In genomic region chr3L:9695647-9696046, dm6 we compare ENCODE assay signal across 1 fruit fly cellular context.
A peak's percentile ranks its signal among the peaks of the same experiment; 100 is the strongest.
TF ChIP-seq lines count a peak whose summit lies in the region.

No protein-coding gene starts in this region.

TF ChIP-seq in whole organism, embryonic, 481 proteins besides CTCF, POLR2A, EP300 and RAD21 (continued from another document):
- peak; percentile 66 for TF ChIP-seq dmrt99B (tag; optimal IDR thresholded peaks at IDR 0.05; lab: Kevin White, UChicago)
- peak; percentile 62 for TF ChIP-seq CG11504 (tag; optimal IDR thresholded peaks at IDR 0.05; lab: Kevin White, UChicago)
- TF ChIP-seq CG2129 (GFP tag; IDR thresholded peaks at IDR 0.05; lab: Robert Waterston, UW; ENCODE audit: partially characterized antibody): no peak
- TF ChIP-seq fd3F (GFP tag; optimal IDR thresholded peaks at IDR 0.05; lab: Kevin White, UChicago): peak; percentile 14
- TF ChIP-seq CG13775 (GFP tag; optimal IDR thresholded peaks at IDR 0.05; lab: Kevin White, UChicago): peak; percentile 12
- TF ChIP-seq Eip74EF (GFP tag; optimal IDR thresholded peaks at IDR 0.05; lab: Kevin White, UChicago): peak in 1 of 2 experiments; percentile 33
- peak; percentile 20 for TF ChIP-seq org-1 (GFP tag; optimal IDR thresholded peaks at IDR 0.05; lab: Kevin White, UChicago)
- no peak for TF ChIP-seq Usf (GFP tag; optimal IDR thresholded peaks at IDR 0.05; lab: Kevin White, UChicago)
- peak; percentile 47 for TF ChIP-seq CG17359 (tag; optimal IDR thresholded peaks at IDR 0.05; lab: Kevin White, UChicago)
- no peak for TF ChIP-seq luna (GFP tag; optimal IDR thresholded peaks at IDR 0.05; lab: Kevin White, UChicago)
- TF ChIP-seq NfI (GFP tag; optimal IDR thresholded peaks at IDR 0.05; lab: Kevin White, UChicago): peak; percentile 30
- TF ChIP-seq Dll (GFP tag; IDR thresholded peaks at IDR 0.05; lab: Robert Waterston, UW; ENCODE audit: partially characterized antibody): no peak
- TF ChIP-seq ac (GFP tag; optimal IDR thresholded peaks at IDR 0.05; lab: Kevin White, UChicago): no peak
- no peak for TF ChIP-seq B-H1 (GFP tag; IDR thresholded peaks at IDR 0.05; lab: Robert Waterston, UW)
- peak; percentile 28 for TF ChIP-seq ATbp (GFP tag; optimal IDR thresholded peaks at IDR 0.05; lab: Kevin White, UChicago)
- TF ChIP-seq Pdp1 (GFP tag; optimal IDR thresholded peaks at IDR 0.05; lab: Kevin White, UChicago): peak; percentile 3 to 6
- peak; percentile 44 for TF ChIP-seq bcd (GFP tag; optimal IDR thresholded peaks at IDR 0.05; lab: Kevin White, UChicago)
- TF ChIP-seq phol (tag; optimal IDR thresholded peaks at IDR 0.05; lab: Kevin White, UChicago): peak; percentile 41
- TF ChIP-seq dysf (GFP tag; IDR thresholded peaks at IDR 0.05; lab: Robert Waterston, UW): peak; percentile 47; the same call in 1 of the 3 replicates
- 0 out of 2 replicates have a peak, but pooled peaks have one; percentile 16 for TF ChIP-seq CG6272 (GFP tag; IDR thresholded peaks at IDR 0.05; lab: Robert Waterston, UW)
- peak; percentile 64 for TF ChIP-seq grau (tag; optimal IDR thresholded peaks at IDR 0.05; lab: Kevin White, UChicago)
- TF ChIP-seq CG7372 (GFP tag; IDR thresholded peaks at IDR 0.05; lab: Robert Waterston, UW): no peak
- TF ChIP-seq CG31388 (GFP tag; optimal IDR thresholded peaks at IDR 0.05; lab: Kevin White, UChicago): no peak
- TF ChIP-seq Sox100B (GFP tag; optimal IDR thresholded peaks at IDR 0.05; lab: Kevin White, UChicago): peak; percentile 22
- TF ChIP-seq CG30403 (GFP tag; optimal IDR thresholded peaks at IDR 0.05; lab: Kevin White, UChicago): peak; percentile 49
- no peak for TF ChIP-seq fru (optimal IDR thresholded peaks at IDR 0.05; lab: Kevin White, UChicago)
- TF ChIP-seq lmd (GFP tag; IDR thresholded peaks at IDR 0.05; lab: Robert Waterston, UW): peak; percentile 21; the same call in 1 of the 2 replicates
- TF ChIP-seq Sox102F (GFP tag; optimal IDR thresholded peaks at IDR 0.05; lab: Kevin White, UChicago): peak; percentile 68
- TF ChIP-seq CG10267 (tag; optimal IDR thresholded peaks at IDR 0.05; lab: Kevin White, UChicago): peak; percentile 13
- no peak for TF ChIP-seq D (optimal IDR thresholded peaks at IDR 0.05; lab: Kevin White, UChicago)
- no peak for TF ChIP-seq D (GFP tag; optimal IDR thresholded peaks at IDR 0.05; lab: Kevin White, UChicago)
- TF ChIP-seq CG4424 (GFP tag; optimal IDR thresholded peaks at IDR 0.05; lab: Kevin White, UChicago): peak; percentile 14
- TF ChIP-seq CG17829 (tag; optimal IDR thresholded peaks at IDR 0.05; lab: Kevin White, UChicago): peak; percentile 12
- TF ChIP-seq zfh2 (GFP tag; optimal IDR thresholded peaks at IDR 0.05; lab: Kevin White, UChicago): no peak
- TF ChIP-seq Sry-δ (GFP tag; optimal IDR thresholded peaks at IDR 0.05; lab: Kevin White, UChicago): no peak
- TF ChIP-seq az2 (GFP tag; optimal IDR thresholded peaks at IDR 0.05; lab: Kevin White, UChicago): peak; percentile 4
- TF ChIP-seq CG6765 (GFP tag; optimal IDR thresholded peaks at IDR 0.05; lab: Kevin White, UChicago): peak; percentile 6
- TF ChIP-seq Meics (GFP tag; optimal IDR thresholded peaks at IDR 0.05; lab: Kevin White, UChicago): peak; percentile 41
- TF ChIP-seq Awh (GFP tag; IDR thresholded peaks at IDR 0.05; lab: Robert Waterston, UW): no peak
- TF ChIP-seq CG8089 (GFP tag; optimal IDR thresholded peaks at IDR 0.05; lab: Kevin White, UChicago): no peak
- peak; percentile 24 for TF ChIP-seq CG6689 (GFP tag; IDR thresholded peaks at IDR 0.05; lab: Robert Waterston, UW)
- TF ChIP-seq CG2202 (tag; optimal IDR thresholded peaks at IDR 0.05; lab: Kevin White, UChicago): no peak
- peak; percentile 11 for TF ChIP-seq Deaf1 (tag; optimal IDR thresholded peaks at IDR 0.05; lab: Kevin White, UChicago)
- TF ChIP-seq Six4 (GFP tag; optimal IDR thresholded peaks at IDR 0.05; lab: Kevin White, UChicago): no peak
- peak; percentile 63 for TF ChIP-seq CG2712 (tag; optimal IDR thresholded peaks at IDR 0.05; lab: Kevin White, UChicago)
- TF ChIP-seq bsh (GFP tag; optimal IDR thresholded peaks at IDR 0.05; lab: Kevin White, UChicago): peak in 1 of 2 experiments; percentile 21
- no peak for TF ChIP-seq Dek (tag; optimal IDR thresholded peaks at IDR 0.05; lab: Kevin White, UChicago)
- TF ChIP-seq trem (tag; optimal IDR thresholded peaks at IDR 0.05; lab: Kevin White, UChicago): no peak
- no peak for TF ChIP-seq CG11456 (GFP tag; IDR thresholded peaks at IDR 0.05; lab: Robert Waterston, UW)
- no peak for TF ChIP-seq Hsf (GFP tag; optimal IDR thresholded peaks at IDR 0.05; lab: Kevin White, UChicago)
- TF ChIP-seq Hr51 (GFP tag; optimal IDR thresholded peaks at IDR 0.05; lab: Kevin White, UChicago): peak in 1 of 2 experiments; percentile 75
- no peak for TF ChIP-seq ap (GFP tag; IDR thresholded peaks at IDR 0.05; lab: Robert Waterston, UW)
- no peak for TF ChIP-seq Hey (tag; optimal IDR thresholded peaks at IDR 0.05; lab: Kevin White, UChicago)
- no peak for TF ChIP-seq Antp (GFP tag; optimal IDR thresholded peaks at IDR 0.05; lab: Kevin White, UChicago)
- peak; percentile 6 for TF ChIP-seq Vsx1 (GFP tag; optimal IDR thresholded peaks at IDR 0.05; lab: Kevin White, UChicago)
- TF ChIP-seq CG8281 (tag; optimal IDR thresholded peaks at IDR 0.05; lab: Kevin White, UChicago): peak; percentile 16
- no peak for TF ChIP-seq MTF-1 (GFP tag; optimal IDR thresholded peaks at IDR 0.05; lab: Kevin White, UChicago; ENCODE audit: borderline replicate concordance)
- TF ChIP-seq chm (GFP tag; IDR thresholded peaks at IDR 0.05; lab: Robert Waterston, UW): no peak
- peak; percentile 5 for TF ChIP-seq sd (tag; optimal IDR thresholded peaks at IDR 0.05; lab: Kevin White, UChicago)
- TF ChIP-seq BtbVII (GFP tag; optimal IDR thresholded peaks at IDR 0.05; lab: Kevin White, UChicago): no peak
- TF ChIP-seq prd (optimal IDR thresholded peaks at IDR 0.05; lab: Kevin White, UChicago): no peak
- TF ChIP-seq prd (GFP tag; IDR thresholded peaks at IDR 0.05; lab: Robert Waterston, UW): 0 out of 3 replicates have a peak, but pooled peaks have one; percentile 11
- TF ChIP-seq TFAM (GFP tag; optimal IDR thresholded peaks at IDR 0.05; lab: Kevin White, UChicago): no peak
- no peak for TF ChIP-seq lab (GFP tag; optimal IDR thresholded peaks at IDR 0.05; lab: Kevin White, UChicago)
- TF ChIP-seq Dip3 (GFP tag; optimal IDR thresholded peaks at IDR 0.05; lab: Kevin White, UChicago): no peak
- peak; percentile 47; the same call in 1 of the 2 replicates for TF ChIP-seq Ptx1 (GFP tag; IDR thresholded peaks at IDR 0.05; lab: Robert Waterston, UW)
- TF ChIP-seq CG14050 (GFP tag; IDR thresholded peaks at IDR 0.05; lab: Robert Waterston, UW): no peak
- TF ChIP-seq CG17385 (GFP tag; optimal IDR thresholded peaks at IDR 0.05; lab: Kevin White, UChicago): peak; percentile 28
- 0 out of 3 replicates have a peak, but pooled peaks have one; percentile 33 for TF ChIP-seq CG11695 (GFP tag; IDR thresholded peaks at IDR 0.05; lab: Robert Waterston, UW)
- TF ChIP-seq nmo (GFP tag; optimal IDR thresholded peaks at IDR 0.05; lab: Kevin White, UChicago): peak; percentile 56
- 0 out of 2 replicates have a peak, but pooled peaks have one; percentile 14 for TF ChIP-seq esg (GFP tag; conservative IDR thresholded peaks at IDR 0.05; lab: Robert Waterston, UW)
- TF ChIP-seq slou (GFP tag; optimal IDR thresholded peaks at IDR 0.05; lab: Kevin White, UChicago): peak; percentile 35
- no peak for TF ChIP-seq CG13624 (GFP tag; optimal IDR thresholded peaks at IDR 0.05; lab: Kevin White, UChicago)
- TF ChIP-seq CG13424 (tag; optimal IDR thresholded peaks at IDR 0.05; lab: Kevin White, UChicago): peak; percentile 56
